Worm (Caenorhabditis elegans): Measurements from ENCODE around the gene ZC204.12.

DNA sequence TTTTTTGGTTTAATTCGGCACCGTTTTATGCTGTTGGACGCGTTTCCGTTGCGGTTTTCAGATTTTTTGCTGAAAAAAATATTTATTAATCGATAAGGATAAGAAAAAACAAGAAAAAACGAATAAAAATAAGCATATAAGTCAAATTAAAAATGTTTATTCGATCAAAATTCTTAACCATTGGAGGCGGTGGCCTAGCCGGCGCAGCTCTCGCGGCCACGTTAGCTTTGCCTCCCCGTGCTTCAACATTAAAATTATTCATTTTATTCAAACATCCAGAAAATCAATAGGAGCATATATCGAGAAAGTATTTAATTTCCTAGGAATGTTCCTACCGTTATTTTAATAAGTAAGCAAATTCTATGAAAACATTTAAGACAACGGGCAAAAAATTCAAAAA lies 5.8 kb upstream of the ZC204.12 start, which contains the start of gene ZC204.14:
- no peak for TF ChIP-seq ztf-4 (tag; optimal IDR thresholded peaks at IDR 0.05)
- TF ChIP-seq nhr-76 (tag; optimal IDR thresholded peaks at IDR 0.05): no peak
- no peak for TF ChIP-seq ama-1 (optimal IDR thresholded peaks at IDR 0.05)
- TF ChIP-seq C16A3.4 (tag; optimal IDR thresholded peaks at IDR 0.05): no peak
- TF ChIP-seq nhr-19 (GFP tag; conservative IDR thresholded peaks at IDR 0.05): no peak
- TF ChIP-seq nhr-28 (tag; optimal IDR thresholded peaks at IDR 0.05): no peak

Measured in whole organism, L1 larva.